Worm (Caenorhabditis elegans): ENCODE results near the gene Y37E11B.1.
A peak's percentile ranks its signal among the peaks of the same experiment; 100 is the strongest.

The Y37E11B.1 gene

DNA sequence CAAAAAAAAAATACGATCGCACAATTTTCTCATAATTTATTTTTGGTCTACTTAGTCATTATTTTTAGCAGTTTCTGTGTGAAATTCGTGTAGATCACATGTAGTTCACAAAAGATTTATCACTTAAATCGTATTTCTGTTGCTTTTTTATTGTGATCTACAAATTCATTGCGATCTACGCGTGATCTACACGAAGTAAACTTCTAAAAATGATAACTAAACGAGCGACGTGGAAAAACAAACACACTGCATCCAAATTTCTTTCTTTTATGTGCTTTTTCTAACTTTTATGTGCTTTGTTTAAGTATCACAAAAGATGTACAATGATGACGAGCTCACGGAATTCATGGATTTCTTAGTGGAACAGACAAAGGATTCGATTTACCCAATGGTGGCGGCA, 39.5 kb upstream of the Y37E11B.1 start, which contains the start of gene B0212.3:
TSS of gene B0212.3 (plus strand) at position 301 of the 400 bp plus-strand sequence.
- TF ChIP-seq hlh-30 (tag; optimal IDR thresholded peaks at IDR 0.05; ENCODE audit: insufficient read depth) (no peak), K02D7.2 (tag; optimal IDR thresholded peaks at IDR 0.05) (no peak), gmeb-2 (tag; optimal IDR thresholded peaks at IDR 0.05) (no peak), ttx-3 (tag; optimal IDR thresholded peaks at IDR 0.05) (no peak), C38D4.7 (GFP tag; optimal IDR thresholded peaks at IDR 0.05) (no peak), nfya-1 (tag; optimal IDR thresholded peaks at IDR 0.05) (no peak), ceh-18 (tag; optimal IDR thresholded peaks at IDR 0.05) (no peak)

DNA sequence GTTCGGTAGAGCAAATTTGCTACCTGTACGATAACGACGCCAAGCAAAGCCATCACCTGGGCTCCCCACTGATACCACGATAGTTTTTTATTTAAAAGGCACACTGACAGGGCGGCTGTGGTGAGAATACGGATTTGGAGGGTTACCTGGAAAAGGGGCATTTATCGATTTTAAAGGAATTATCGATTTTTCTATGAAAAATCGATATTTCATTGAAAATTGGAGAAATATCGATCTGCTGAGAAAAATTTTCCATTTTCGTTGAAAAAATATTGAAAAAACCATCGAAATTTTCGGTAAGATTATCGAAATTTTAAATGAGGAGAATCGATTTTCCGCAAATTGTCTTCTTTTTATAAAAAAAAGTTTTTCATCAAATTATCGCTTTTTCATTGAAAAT, 34.4 kb upstream of the Y37E11B.1 start:
- TF ChIP-seq lim-6 (tag; optimal IDR thresholded peaks at IDR 0.05) (no peak), nhr-232 (tag; optimal IDR thresholded peaks at IDR 0.05) (no peak), che-1 (tag; optimal IDR thresholded peaks at IDR 0.05) (no peak), ceh-31 (tag; optimal IDR thresholded peaks at IDR 0.05) (no peak), ceh-30 (tag; optimal IDR thresholded peaks at IDR 0.05) (no peak), ref-2 (tag; optimal IDR thresholded peaks at IDR 0.05) (no peak), sox-4 (tag; optimal IDR thresholded peaks at IDR 0.05) (no peak), mec-3 (tag; optimal IDR thresholded peaks at IDR 0.05; ENCODE audit: borderline replicate concordance) (no peak), Y22D7AL.16 (tag; optimal IDR thresholded peaks at IDR 0.05) (no peak), dve-1 (tag; optimal IDR thresholded peaks at IDR 0.05) (no peak)

- TF ChIP-seq hlh-6 (tag; optimal IDR thresholded peaks at IDR 0.05) (no peak), pag-3 (tag; optimal IDR thresholded peaks at IDR 0.05; ENCODE audit: borderline replicate concordance) (no peak), tbx-7 (tag; optimal IDR thresholded peaks at IDR 0.05) (no peak), sox-4 (tag; optimal IDR thresholded peaks at IDR 0.05) (no peak), ceh-9 (tag; optimal IDR thresholded peaks at IDR 0.05) (no peak), unc-86 (tag; optimal IDR thresholded peaks at IDR 0.05) (no peak), ceh-2 (tag; optimal IDR thresholded peaks at IDR 0.05) (no peak), ceh-45 (GFP tag; IDR thresholded peaks at IDR 0.05) (no peak), nfya-1 (tag; optimal IDR thresholded peaks at IDR 0.05) (no peak), ceh-24 (tag; optimal IDR thresholded peaks at IDR 0.05) (no peak), nhr-11 (tag; optimal IDR thresholded peaks at IDR 0.05) (no peak), ceh-22 (tag; optimal IDR thresholded peaks at IDR 0.05) (no peak), hlh-13 (GFP tag; optimal IDR thresholded peaks at IDR 0.05) (no peak), eyg-1 (tag; optimal IDR thresholded peaks at IDR 0.05) (no peak), ama-1 (optimal IDR thresholded peaks at IDR 0.05) (no peak), lim-6 (tag; optimal IDR thresholded peaks at IDR 0.05) (no peak), nhr-232 (tag; optimal IDR thresholded peaks at IDR 0.05) (no peak), rnt-1 (tag; optimal IDR thresholded peaks at IDR 0.05) (no peak), lin-11 (tag; optimal IDR thresholded peaks at IDR 0.05) (no peak), ceh-48 (tag; optimal IDR thresholded peaks at IDR 0.05) (no peak)
These were observed 31.9 kb upstream of the Y37E11B.1 start, which contains the start of gene nstp-6 for ce11 chrIV:3547500-3547899. TSS of gene nstp-6 (minus strand) at chrIV:3547600.

- TF ChIP-seq hlh-8 (tag; optimal IDR thresholded peaks at IDR 0.05) (no peak), ceh-9 (tag; optimal IDR thresholded peaks at IDR 0.05) (no peak), hlh-30 (tag; optimal IDR thresholded peaks at IDR 0.05; ENCODE audit: insufficient read depth) (no peak), pros-1 (tag; optimal IDR thresholded peaks at IDR 0.05) (no peak), nfya-1 (tag; optimal IDR thresholded peaks at IDR 0.05) (no peak), hlh-13 (GFP tag; optimal IDR thresholded peaks at IDR 0.05) (no peak), ref-2 (tag; optimal IDR thresholded peaks at IDR 0.05) (no peak), npax-4 (tag; optimal IDR thresholded peaks at IDR 0.05) (no peak), tbx-7 (tag; optimal IDR thresholded peaks at IDR 0.05) (no peak), elt-2 (tag; optimal IDR thresholded peaks at IDR 0.05) (peak; percentile 38), pqm-1 (tag; optimal IDR thresholded peaks at IDR 0.05) (peak; percentile 6), ceh-6 (GFP tag; optimal IDR thresholded peaks at IDR 0.05) (no peak), fkh-6 (tag; optimal IDR thresholded peaks at IDR 0.05) (no peak), pha-4 (tag; optimal IDR thresholded peaks at IDR 0.05) (no peak), gmeb-2 (tag; optimal IDR thresholded peaks at IDR 0.05) (no peak), T23F11.4 (GFP tag; optimal IDR thresholded peaks at IDR 0.05) (no peak), F13H6.1 (tag; optimal IDR thresholded peaks at IDR 0.05) (no peak), ceh-31 (tag; optimal IDR thresholded peaks at IDR 0.05) (no peak), tbx-2 (tag; optimal IDR thresholded peaks at IDR 0.05) (peak; percentile 26)
These were observed 31.1 kb upstream of the Y37E11B.1 start for ce11 chrIV:3548315-3548714.
